Worm (Caenorhabditis elegans) whole organism, L1 larva: ENCODE results near the gene K07F5.6.

Experiments used
- C34B4.2 ChIP-seq: sonication (generic microtip); optimal IDR thresholded peaks from 2 replicates; lab custom pipeline; 2017; ENCODE audit warnings: mild to moderate bottlenecking, missing genetic modification characterization, missing compliant biosample characterization
- aha-1 ChIP-seq: fragments of 150-350 bp; optimal IDR thresholded peaks from 2 replicates; lab custom pipeline; 2014; ENCODE audit warnings: missing biosample characterization, missing genetic modification characterization
- alr-1 ChIP-seq: fragments of 200-800 bp; sonication (Bioruptor generic); optimal IDR thresholded peaks from 2 replicates; lab custom pipeline; 2018; ENCODE audit warnings: borderline replicate concordance, mild to moderate bottlenecking, missing genetic modification characterization, missing compliant biosample characterization
- egl-27 ChIP-seq, 2 experiments: fragments of 150-350 bp in 1 of 2; sonication (generic microtip); optimal IDR thresholded peaks; 3 replicates each; lab custom pipeline; 2017 to 2018; ENCODE audit warnings: missing biosample characterization in 2 of 2, missing genetic modification characterization in 2 of 2, missing genetic modification reagents in 2 of 2
- skn-1 ChIP-seq: fragments of 150-350 bp; optimal IDR thresholded peaks from 2 replicates; lab custom pipeline; 2014; ENCODE audit warnings: missing biosample characterization, missing genetic modification characterization

DNA sequence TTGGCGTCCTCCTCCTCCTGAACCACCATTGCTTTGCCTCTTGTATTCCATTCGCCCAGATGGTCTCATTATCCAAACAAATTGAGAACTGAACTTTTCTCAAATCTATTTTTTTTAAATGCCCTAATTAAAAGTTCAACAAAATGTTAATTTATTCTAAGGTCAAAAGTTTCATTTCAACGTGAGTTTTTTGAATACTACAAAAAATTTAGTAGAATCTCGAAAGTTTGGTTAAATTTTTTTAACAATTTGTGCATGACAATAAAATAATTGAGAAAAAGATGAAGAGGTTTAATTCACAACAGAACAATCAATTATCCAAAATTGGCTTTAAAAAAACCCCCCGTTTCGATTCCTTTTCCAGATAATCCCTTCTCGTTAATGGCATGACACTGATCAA is 45.5 kb upstream of the K07F5.6 start, which contains the start of gene F32B6.4:
- TF ChIP-seq C34B4.2 (no peak), aha-1 (tag; lab: Kevin White, UChicago) (no peak), egl-27 (tag; optimal IDR thresholded peaks at IDR 0.05; lab: Kevin White, UChicago) (no peak), alr-1 (tag; lab: Kevin White, UChicago) (no peak), skn-1 (tag; lab: Kevin White, UChicago) (no peak)
